Worm (Caenorhabditis elegans): ENCODE data around the gene Y4C6B.4.

Y4C6B.4 gene

DNA sequence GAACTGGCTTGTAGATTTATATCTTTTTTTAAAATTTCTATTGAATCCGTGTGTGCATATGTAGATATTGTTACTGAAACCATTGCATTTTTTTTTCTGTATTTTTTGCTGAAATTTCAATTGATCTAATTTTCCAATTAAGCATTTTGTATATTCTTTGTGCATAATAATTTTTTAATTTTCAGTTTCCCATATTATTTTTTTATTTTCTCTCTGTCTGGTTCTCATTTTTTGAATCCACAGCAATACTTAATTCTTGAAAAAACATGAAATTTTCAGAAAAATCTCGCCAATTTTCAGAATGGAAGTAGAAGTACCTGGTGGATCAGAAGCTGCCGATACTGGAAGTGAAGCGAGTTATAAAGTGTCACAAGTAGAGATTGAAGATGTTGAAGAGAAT lies 40.3 kb downstream of the Y4C6B.4 start, which contains the start of gene sand-1:
Gene sand-1, plus strand, starts transcription at position 301 of the 400 bp plus-strand sequence.
- TF ChIP-seq flt-1 (GFP tag; IDR thresholded peaks at IDR 0.05) (no peak), ztf-29 (GFP tag; IDR thresholded peaks at IDR 0.05) (no peak), klf-2 (GFP tag; conservative IDR thresholded peaks at IDR 0.05) (no peak), med-1 (GFP tag; optimal IDR thresholded peaks at IDR 0.05; ENCODE audit: insufficient read depth) (no peak), cog-1 (tag; optimal IDR thresholded peaks at IDR 0.05) (no peak), T22C8.4 (GFP tag; IDR thresholded peaks at IDR 0.05) (no peak), ref-1 (GFP tag; conservative IDR thresholded peaks at IDR 0.05) (no peak)

DNA sequence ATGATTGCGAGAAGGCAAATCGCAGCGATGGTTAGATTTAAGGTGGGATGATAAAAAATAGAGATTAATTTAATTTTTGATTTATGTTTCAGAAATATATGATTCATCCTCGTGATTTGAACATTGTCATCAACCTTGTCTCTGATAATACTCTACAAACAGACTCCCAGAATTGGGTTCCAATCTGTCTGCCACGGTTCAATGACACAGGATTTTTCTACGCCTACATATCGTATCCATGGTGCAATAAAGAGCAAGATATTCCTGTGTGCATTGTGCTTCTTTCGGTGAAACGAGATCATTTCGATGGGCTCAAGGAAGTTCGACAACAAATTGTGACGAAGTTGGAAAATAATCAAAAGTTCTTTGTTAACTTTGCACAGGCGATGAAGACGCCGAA lies 41.7 kb downstream of the Y4C6B.4 start:
- no peak for TF ChIP-seq klf-2 (GFP tag; conservative IDR thresholded peaks at IDR 0.05)
- TF ChIP-seq ztf-23 (GFP tag; IDR thresholded peaks at IDR 0.05), result no peak
- TF ChIP-seq ztf-29 (GFP tag; IDR thresholded peaks at IDR 0.05), result no peak
- no peak for TF ChIP-seq cog-1 (tag; optimal IDR thresholded peaks at IDR 0.05)
- TF ChIP-seq ref-1 (GFP tag; conservative IDR thresholded peaks at IDR 0.05), result no peak
- TF ChIP-seq flt-1 (GFP tag; IDR thresholded peaks at IDR 0.05), result no peak
- TF ChIP-seq T22C8.4 (GFP tag; IDR thresholded peaks at IDR 0.05), result no peak
- no peak for TF ChIP-seq tab-1 (GFP tag; IDR thresholded peaks at IDR 0.05)
- TF ChIP-seq med-1 (GFP tag; optimal IDR thresholded peaks at IDR 0.05; ENCODE audit: insufficient read depth), result no peak

DNA sequence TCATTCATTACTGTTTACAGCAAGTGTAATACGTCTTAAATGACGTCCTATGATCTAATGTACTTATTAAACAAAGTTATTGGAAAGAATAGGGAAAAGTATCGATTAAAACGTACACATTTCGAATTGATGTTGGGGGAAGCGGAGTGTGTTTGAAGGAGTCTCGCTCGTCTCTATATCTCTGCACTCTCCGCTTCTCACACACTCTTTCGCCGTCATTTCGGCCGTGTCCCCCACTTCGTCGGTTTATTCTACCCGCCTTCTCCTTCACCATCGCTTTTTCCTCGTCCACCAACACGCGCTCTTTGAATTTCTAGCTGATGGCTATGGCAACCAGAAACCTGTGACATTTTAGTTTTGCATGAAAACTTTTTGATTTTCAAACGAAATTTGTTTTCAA lies 42.6 kb downstream of the Y4C6B.4 start:
- TF ChIP-seq med-1 (GFP tag; optimal IDR thresholded peaks at IDR 0.05; ENCODE audit: insufficient read depth) (no peak), flt-1 (GFP tag; IDR thresholded peaks at IDR 0.05) (no peak), T22C8.4 (GFP tag; IDR thresholded peaks at IDR 0.05) (peak; percentile 68)

DNA sequence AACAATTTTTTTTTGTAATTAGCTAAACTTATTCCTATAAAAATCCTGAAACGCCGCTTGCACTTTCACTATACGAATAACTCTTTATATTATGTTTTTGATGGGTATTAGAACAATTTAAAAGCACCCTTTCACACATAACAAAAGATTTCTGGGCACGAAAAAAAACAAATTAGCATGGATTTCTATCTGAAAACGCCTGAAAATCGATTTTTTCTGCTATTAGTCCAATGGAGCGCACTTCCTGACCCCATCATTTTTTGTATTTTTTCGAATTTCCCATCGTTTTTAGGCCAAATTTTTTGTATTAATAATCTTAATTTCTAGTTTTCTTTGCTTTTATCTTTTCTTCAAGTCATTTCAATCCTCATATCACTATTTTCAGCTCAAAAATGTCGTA lies 43.2 kb downstream of the Y4C6B.4 start, which contains the start of gene F41H10.3:
Gene F41H10.3, plus strand, starts transcription at position 388 of the 400 bp plus-strand sequence.
- TF ChIP-seq flt-1 (GFP tag; IDR thresholded peaks at IDR 0.05), result no peak
- TF ChIP-seq T22C8.4 (GFP tag; IDR thresholded peaks at IDR 0.05), result no peak
- TF ChIP-seq ref-1 (GFP tag; conservative IDR thresholded peaks at IDR 0.05), result no peak
- no peak for TF ChIP-seq klf-2 (GFP tag; conservative IDR thresholded peaks at IDR 0.05)
- no peak for TF ChIP-seq ztf-29 (GFP tag; IDR thresholded peaks at IDR 0.05)
- TF ChIP-seq med-1 (GFP tag; optimal IDR thresholded peaks at IDR 0.05; ENCODE audit: insufficient read depth), result no peak
- no peak for TF ChIP-seq ztf-23 (GFP tag; IDR thresholded peaks at IDR 0.05)

DNA sequence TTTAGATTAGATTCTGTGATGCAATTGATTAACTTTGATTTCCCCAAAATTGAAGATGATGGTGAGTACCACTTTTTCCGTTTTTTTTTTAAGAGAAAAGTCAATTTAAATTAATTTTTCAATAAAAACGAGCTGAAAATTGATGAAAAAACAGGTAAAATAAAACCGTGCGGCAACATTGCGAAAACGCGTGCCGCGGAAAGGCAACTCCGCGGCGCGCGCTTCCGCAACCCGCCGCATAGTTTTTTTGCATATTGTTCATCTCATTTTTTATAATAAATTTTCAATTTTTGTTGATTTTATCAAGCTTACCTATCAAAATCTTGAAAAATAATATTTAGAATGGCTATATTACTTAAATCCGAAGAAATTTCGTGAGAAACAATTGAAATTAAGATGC lies 44.7 kb downstream of the Y4C6B.4 start:
- TF ChIP-seq tab-1 (GFP tag; IDR thresholded peaks at IDR 0.05) (peak; percentile 39; the same call in 1 of the 2 replicates), klf-2 (GFP tag; conservative IDR thresholded peaks at IDR 0.05) (no peak), T22C8.4 (GFP tag; IDR thresholded peaks at IDR 0.05) (peak; percentile 57; the same call in 1 of the 2 replicates), ztf-23 (GFP tag; IDR thresholded peaks at IDR 0.05) (0 out of 2 replicates have a peak, but pooled peaks have one; percentile 25), ztf-29 (GFP tag; IDR thresholded peaks at IDR 0.05) (0 out of 2 replicates have a peak, but pooled peaks have one; percentile 29), ref-1 (GFP tag; conservative IDR thresholded peaks at IDR 0.05) (0 out of 2 replicates have a peak, but pooled peaks have one; percentile 19), med-1 (GFP tag; optimal IDR thresholded peaks at IDR 0.05; ENCODE audit: insufficient read depth) (peak; percentile 34), cog-1 (tag; optimal IDR thresholded peaks at IDR 0.05) (peak; percentile 26), flt-1 (GFP tag; IDR thresholded peaks at IDR 0.05) (peak; percentile 85)

DNA sequence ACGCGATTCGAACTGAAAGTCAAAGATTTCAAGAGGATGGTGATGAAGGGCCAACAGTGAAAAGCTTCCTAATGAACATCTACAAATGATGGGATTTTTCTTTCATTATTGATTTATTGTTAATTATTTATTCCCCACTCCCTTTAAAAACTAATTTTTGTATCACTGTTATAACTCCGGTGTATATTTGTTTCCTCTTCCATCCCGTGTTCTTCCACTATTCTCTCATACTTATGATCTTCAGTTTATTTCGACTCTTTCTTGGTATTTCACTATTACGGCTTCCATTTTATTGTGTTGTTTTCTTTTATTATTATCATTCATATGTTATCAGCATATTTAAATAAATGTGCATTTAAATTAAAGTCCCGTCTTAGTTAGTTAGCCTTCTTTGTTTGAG lies 48.1 kb downstream of the Y4C6B.4 start:
- TF ChIP-seq ztf-23 (GFP tag; IDR thresholded peaks at IDR 0.05), result no peak

DNA sequence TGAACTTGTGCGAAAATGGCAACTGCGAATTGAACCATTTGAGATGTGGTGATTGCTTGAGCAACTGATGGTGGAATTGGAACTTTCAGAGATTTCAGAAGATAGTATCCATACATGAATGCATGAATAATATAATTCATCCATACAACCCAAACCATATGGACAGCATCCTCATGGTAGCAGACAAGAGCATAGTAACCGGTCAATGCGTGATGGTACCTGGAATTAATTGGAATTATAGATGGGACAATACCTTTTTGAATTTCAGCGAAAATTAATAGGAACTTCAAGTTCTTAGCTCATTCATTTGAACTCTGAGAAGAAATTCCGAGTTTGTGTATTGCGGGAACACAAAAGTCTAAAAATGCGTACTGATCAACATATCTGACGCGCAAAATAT lies 48.7 kb downstream of the Y4C6B.4 start:
- no peak for TF ChIP-seq cog-1 (tag; optimal IDR thresholded peaks at IDR 0.05)
- TF ChIP-seq ztf-23 (GFP tag; IDR thresholded peaks at IDR 0.05), result no peak
- TF ChIP-seq med-1 (GFP tag; optimal IDR thresholded peaks at IDR 0.05; ENCODE audit: insufficient read depth), result no peak
- TF ChIP-seq ref-1 (GFP tag; conservative IDR thresholded peaks at IDR 0.05), result no peak
- TF ChIP-seq tab-1 (GFP tag; IDR thresholded peaks at IDR 0.05), result no peak
- TF ChIP-seq ztf-29 (GFP tag; IDR thresholded peaks at IDR 0.05), result no peak
- no peak for TF ChIP-seq flt-1 (GFP tag; IDR thresholded peaks at IDR 0.05)

DNA sequence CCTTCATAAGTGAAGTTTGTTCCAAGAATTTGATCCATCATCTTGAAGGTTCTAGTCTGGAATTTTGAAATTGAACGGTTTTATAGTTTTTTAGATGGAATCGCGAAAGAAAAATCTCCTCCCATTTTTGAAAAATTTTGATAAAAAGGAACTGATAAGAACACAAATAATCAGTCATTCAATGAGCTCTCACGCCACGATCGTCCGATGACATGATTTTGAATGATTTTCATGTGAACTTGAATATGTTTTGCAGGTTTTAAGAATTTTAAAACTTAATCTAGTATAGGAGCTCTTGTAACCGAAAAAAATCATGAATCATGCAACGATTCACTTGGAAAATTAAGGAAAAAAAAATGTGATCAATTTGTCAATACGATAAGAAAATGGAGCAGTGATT lies 50.8 kb downstream of the Y4C6B.4 start, which contains the start of gene elo-5:
Gene elo-5, minus strand, starts transcription at position 56 of the 400 bp plus-strand sequence.
- no peak for TF ChIP-seq flt-1 (GFP tag; IDR thresholded peaks at IDR 0.05)
- TF ChIP-seq ztf-23 (GFP tag; IDR thresholded peaks at IDR 0.05), result no peak
- no peak for TF ChIP-seq klf-2 (GFP tag; conservative IDR thresholded peaks at IDR 0.05)
- TF ChIP-seq T22C8.4 (GFP tag; IDR thresholded peaks at IDR 0.05), result no peak
- TF ChIP-seq tab-1 (GFP tag; IDR thresholded peaks at IDR 0.05), result no peak
- no peak for TF ChIP-seq ref-1 (GFP tag; conservative IDR thresholded peaks at IDR 0.05)
- no peak for TF ChIP-seq med-1 (GFP tag; optimal IDR thresholded peaks at IDR 0.05; ENCODE audit: insufficient read depth)
- TF ChIP-seq cog-1 (tag; optimal IDR thresholded peaks at IDR 0.05), result no peak
- TF ChIP-seq ztf-29 (GFP tag; IDR thresholded peaks at IDR 0.05), result no peak

All from whole organism, midembryonic.